Worm (Caenorhabditis elegans) whole organism, L4/young adult: ENCODE measurements around the gene C47E12.12.

Experiments
- W03F9.2 ChIP-seq: fragments of 150-350 bp; optimal IDR thresholded peaks from 2 replicates; lab custom pipeline; 2014; ENCODE audit warnings: missing biosample characterization, missing genetic modification characterization
- him-1 ChIP-seq: sonication (generic microtip); optimal IDR thresholded peaks from 2 replicates; lab custom pipeline; 2016; ENCODE audit warnings: missing genotype, missing genetic modification reagents, missing genetic modification characterization, missing compliant biosample characterization

- no peak for TF ChIP-seq W03F9.2 (tag; lab: Kevin White, UChicago)
- TF ChIP-seq him-1 (tag; lab: Kevin White, UChicago), result no peak
Measured at ce11 chrIV:9924419-9924818, 48.1 kb downstream of the C47E12.12 start.
